Worm (Caenorhabditis elegans): Measurements from ENCODE around the gene pygl-1.

pygl-1 gene

ce11 chrV:3543344-3543743 is 35.5 kb upstream of the pygl-1 start, which contains the start of gene nhr-222:
TSS of gene nhr-222 (minus strand) at chrV:3543444.
- no peak for TF ChIP-seq zag-1 (tag; optimal IDR thresholded peaks at IDR 0.05)
- TF ChIP-seq sea-2 (GFP tag; optimal IDR thresholded peaks at IDR 0.05): no peak
- TF ChIP-seq daf-12 (tag; optimal IDR thresholded peaks at IDR 0.05): no peak

- no peak for TF ChIP-seq nhr-76 (tag; optimal IDR thresholded peaks at IDR 0.05)
- no peak for TF ChIP-seq ztf-4 (tag; optimal IDR thresholded peaks at IDR 0.05)
- TF ChIP-seq mml-1 (tag; optimal IDR thresholded peaks at IDR 0.05): no peak
- TF ChIP-seq nhr-28 (tag; optimal IDR thresholded peaks at IDR 0.05): no peak
- TF ChIP-seq ceh-9 (tag; optimal IDR thresholded peaks at IDR 0.05): no peak
- TF ChIP-seq nhr-67 (tag; optimal IDR thresholded peaks at IDR 0.05): no peak
- no peak for TF ChIP-seq nhr-11 (tag; optimal IDR thresholded peaks at IDR 0.05)
- TF ChIP-seq ama-1 (optimal IDR thresholded peaks at IDR 0.05): no peak
- no peak for TF ChIP-seq lsy-12 (tag; optimal IDR thresholded peaks at IDR 0.05)
- no peak for TF ChIP-seq nhr-237 (tag; optimal IDR thresholded peaks at IDR 0.05)
- no peak for TF ChIP-seq pha-4 (tag; optimal IDR thresholded peaks at IDR 0.05)
- no peak for TF ChIP-seq egl-27 (tag; optimal IDR thresholded peaks at IDR 0.05)
- no peak for TF ChIP-seq pqm-1 (tag; optimal IDR thresholded peaks at IDR 0.05)
Observed at ce11 chrV:3546517-3546916, 32.3 kb upstream of the pygl-1 start, which contains the start of gene srbc-68. TSS of gene srbc-68 (minus strand) at chrV:3546617.

ce11 chrV:3548798-3549197 is 30.0 kb upstream of the pygl-1 start, which contains the start of gene srw-130:
TSS of gene srw-130 (minus strand) at chrV:3548898.
- TF ChIP-seq nhr-25 (tag; optimal IDR thresholded peaks at IDR 0.05) (no peak), lin-39 (tag; optimal IDR thresholded peaks at IDR 0.05) (no peak), nhr-77 (tag; optimal IDR thresholded peaks at IDR 0.05) (no peak), ztf-11 (tag; optimal IDR thresholded peaks at IDR 0.05) (no peak), elt-3 (tag; optimal IDR thresholded peaks at IDR 0.05) (no peak), fkh-10 (GFP tag; optimal IDR thresholded peaks at IDR 0.05) (no peak), ceh-16 (tag; optimal IDR thresholded peaks at IDR 0.05) (no peak), unc-62 (GFP tag; optimal IDR thresholded peaks at IDR 0.05) (no peak), R02D3.7 (tag; optimal IDR thresholded peaks at IDR 0.05) (no peak), lin-15B (tag; optimal IDR thresholded peaks at IDR 0.05) (no peak), lsy-12 (tag; optimal IDR thresholded peaks at IDR 0.05) (no peak), fkh-2 (tag; optimal IDR thresholded peaks at IDR 0.05) (no peak), aly-2 (tag; optimal IDR thresholded peaks at IDR 0.05) (no peak), nhr-23 (tag; optimal IDR thresholded peaks at IDR 0.05) (no peak), unc-39 (tag; optimal IDR thresholded peaks at IDR 0.05) (no peak), nhr-67 (tag; optimal IDR thresholded peaks at IDR 0.05) (no peak), eor-1 (tag; optimal IDR thresholded peaks at IDR 0.05) (no peak), ztf-4 (tag; optimal IDR thresholded peaks at IDR 0.05) (no peak), snpc-4 (tag; optimal IDR thresholded peaks at IDR 0.05) (no peak), ceh-9 (tag; optimal IDR thresholded peaks at IDR 0.05) (no peak)

- no peak for TF ChIP-seq nhr-76 (tag; optimal IDR thresholded peaks at IDR 0.05)
- TF ChIP-seq fkh-10 (GFP tag; optimal IDR thresholded peaks at IDR 0.05): no peak
- TF ChIP-seq ZK546.5 (tag; optimal IDR thresholded peaks at IDR 0.05): no peak
- no peak for TF ChIP-seq ama-1 (optimal IDR thresholded peaks at IDR 0.05)
- no peak for TF ChIP-seq lin-39 (tag; optimal IDR thresholded peaks at IDR 0.05)
- no peak for TF ChIP-seq mml-1 (tag; optimal IDR thresholded peaks at IDR 0.05)
- no peak for TF ChIP-seq elt-2 (tag; optimal IDR thresholded peaks at IDR 0.05)
- TF ChIP-seq tbx-2 (tag; optimal IDR thresholded peaks at IDR 0.05): no peak
- no peak for TF ChIP-seq elt-1 (tag; optimal IDR thresholded peaks at IDR 0.05)
- TF ChIP-seq nhr-28 (tag; optimal IDR thresholded peaks at IDR 0.05): no peak
- no peak for TF ChIP-seq R02D3.7 (tag; optimal IDR thresholded peaks at IDR 0.05)
Observed at ce11 chrV:3549553-3549952, 29.3 kb upstream of the pygl-1 start, which contains the start of gene sri-21. TSS of gene sri-21 (plus strand) at chrV:3549853.

- TF ChIP-seq nhr-23 (tag; optimal IDR thresholded peaks at IDR 0.05) (no peak), elt-3 (tag; optimal IDR thresholded peaks at IDR 0.05) (no peak), ceh-82 (tag; optimal IDR thresholded peaks at IDR 0.05) (no peak), hmg-11 (tag; optimal IDR thresholded peaks at IDR 0.05) (no peak), ztf-4 (tag; optimal IDR thresholded peaks at IDR 0.05) (no peak), nhr-237 (tag; optimal IDR thresholded peaks at IDR 0.05) (no peak), zag-1 (tag; optimal IDR thresholded peaks at IDR 0.05) (no peak), pqm-1 (tag; optimal IDR thresholded peaks at IDR 0.05) (no peak), R02D3.7 (tag; optimal IDR thresholded peaks at IDR 0.05) (no peak), nhr-12 (tag; optimal IDR thresholded peaks at IDR 0.05) (no peak), ZK546.5 (tag; optimal IDR thresholded peaks at IDR 0.05) (no peak), unc-62 (GFP tag; optimal IDR thresholded peaks at IDR 0.05) (no peak), fkh-10 (GFP tag; optimal IDR thresholded peaks at IDR 0.05) (no peak), nhr-76 (tag; optimal IDR thresholded peaks at IDR 0.05) (no peak), nfya-1 (tag; optimal IDR thresholded peaks at IDR 0.05; ENCODE audit: insufficient read depth) (no peak)
Observed at ce11 chrV:3551765-3552164, 27.1 kb upstream of the pygl-1 start, which contains the start of gene grl-28. TSS of gene grl-28 (minus strand) at chrV:3551865.
